Fruit fly (Drosophila melanogaster): ENCODE measurements around the gene CG8087.

DNA sequence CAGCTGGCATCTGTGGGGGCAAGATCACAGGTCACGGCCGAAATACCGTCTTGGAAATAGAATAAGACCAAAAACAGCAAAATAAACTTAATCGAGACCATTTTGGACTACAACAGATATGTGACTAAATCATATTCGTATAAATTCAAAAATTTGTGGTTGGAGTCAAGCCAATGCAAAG is 11.8 kb upstream of the CG8087 start, which contains the start of gene CG44094:
- TF ChIP-seq CG8478 (optimal IDR thresholded peaks at IDR 0.05) (no peak), CTCF (optimal IDR thresholded peaks at IDR 0.05) (no peak)

All from S2 (cell line).